Worm (Caenorhabditis elegans) whole organism, late embryonic: ENCODE results near the gene T09B9.5.

Source experiments
- C38D4.7 ChIP-seq: fragments of 200-800 bp; sonication (Bioruptor generic); optimal IDR thresholded peaks from 2 replicates; lab custom pipeline; 2018; ENCODE audit warnings: mild to moderate bottlenecking, missing genetic modification characterization, moderate library complexity, missing compliant biosample characterization
- ceh-9 ChIP-seq: sonication (generic microtip); optimal IDR thresholded peaks from 2 replicates; lab custom pipeline; 2016; ENCODE audit warnings: mild to moderate bottlenecking, missing genetic modification characterization, inconsistent platforms, missing compliant biosample characterization
- dmd-4 ChIP-seq: sonication (generic microtip); optimal IDR thresholded peaks from 2 replicates; lab custom pipeline; 2016; ENCODE audit warnings: borderline replicate concordance, missing genetic modification characterization, missing compliant biosample characterization
- pros-1 ChIP-seq: fragments of 150-350 bp; optimal IDR thresholded peaks from 2 replicates; lab custom pipeline; 2014; ENCODE audit warnings: missing biosample characterization, missing genetic modification reagents, missing genetic modification characterization
- sox-2 ChIP-seq: fragments of 200-800 bp; sonication (Bioruptor generic); IDR thresholded peaks from 2 replicates; pipeline ENCODE4 v1.3.6; 2022; ENCODE audit warnings: missing genetic modification reagents, missing genetic modification characterization, missing compliant biosample characterization

- TF ChIP-seq ceh-9 (no peak), dmd-4 (tag; lab: Kevin White, UChicago) (no peak), sox-2 (GFP tag; lab: Robert Waterston, UW) (no peak), C38D4.7 (GFP tag; lab: Kevin White, UChicago) (no peak), pros-1 (tag; lab: Kevin White, UChicago) (no peak)
Observed at ce11 chrX:9804735-9805134, 27.2 kb downstream of the T09B9.5 start.
